Worm (Caenorhabditis elegans) whole organism, L4 larva: ENCODE data around the gene mrp-8.

Experiments used
- F37D6.2 ChIP-seq: sonication (generic microtip); optimal IDR thresholded peaks from 2 replicates; lab custom pipeline; 2016; ENCODE audit warnings: mild to moderate bottlenecking, missing genetic modification characterization, missing compliant biosample characterization
- T20F7.1 ChIP-seq: fragments of 200-800 bp; sonication (Bioruptor generic); optimal IDR thresholded peaks from 2 replicates; lab custom pipeline; 2018; ENCODE audit warnings: mild to moderate bottlenecking, missing genetic modification characterization, missing compliant biosample characterization
- T26A8.4 ChIP-seq: fragments of 200-800 bp; sonication (Bioruptor generic); IDR thresholded peaks from 2 replicates; pipeline ENCODE4 v1.3.6; 2022; ENCODE audit warnings: missing genetic modification characterization, missing compliant biosample characterization
- Y105C5A.15 ChIP-seq: fragments of 200-800 bp; sonication (Bioruptor generic); IDR thresholded peaks from 2 replicates; pipeline ENCODE4 v1.3.6; 2022; ENCODE audit warnings: missing genetic modification characterization, missing compliant biosample characterization
- Y75B8A.6 ChIP-seq: fragments of 200-800 bp; sonication (Bioruptor generic); IDR thresholded peaks from 2 replicates; pipeline ENCODE4 v1.3.6; 2022; ENCODE audit warnings: missing genetic modification reagents, missing genetic modification characterization, missing compliant biosample characterization
- aha-1 ChIP-seq: fragments of 150-350 bp; peaks from one replicate; lab custom pipeline; 2014; ENCODE audit warnings: missing biosample characterization, missing genetic modification characterization
- arid-1 ChIP-seq: fragments of 200-800 bp; sonication (Bioruptor generic); conservative IDR thresholded peaks from 2 replicates; pipeline ENCODE4 v1.3.6; 2022; ENCODE audit warnings: missing genetic modification reagents, missing genetic modification characterization, missing compliant biosample characterization
- attf-4 ChIP-seq: sonication (generic microtip); optimal IDR thresholded peaks from 3 replicates; lab custom pipeline; 2017; ENCODE audit warnings: missing biosample characterization, missing genetic modification characterization
- ces-1 ChIP-seq: fragments of 150-350 bp; sonication (generic microtip); optimal IDR thresholded peaks from 4 replicates; lab custom pipeline; 2014; ENCODE audit warnings: missing biosample characterization, missing genetic modification reagents, missing genetic modification characterization
- cey-2 ChIP-seq: sonication (generic microtip); optimal IDR thresholded peaks from 3 replicates; lab custom pipeline; 2017; ENCODE audit warnings: missing genetic modification characterization, mild to moderate bottlenecking, missing compliant biosample characterization, antibody characterized with exemption, borderline replicate concordance; ENCODE audit not compliant: insufficient read depth
- daf-16 ChIP-seq, 3 experiments: sonication (generic microtip); optimal IDR thresholded peaks; 2 replicates each; lab custom pipeline; 2016 to 2017; ENCODE audit warnings: missing genetic modification characterization in 3 of 3, missing genetic modification reagents in 3 of 3, mild to moderate bottlenecking in 2 of 3, missing compliant biosample characterization in 2 of 3, missing biosample characterization in 1 of 3, moderate library complexity in 1 of 3
- dmd-8 ChIP-seq: fragments of 200-800 bp; sonication (Bioruptor generic); IDR thresholded peaks from 2 replicates; pipeline ENCODE4 v1.3.6; 2022; ENCODE audit warnings: missing genetic modification characterization, missing compliant biosample characterization
- dmd-9 ChIP-seq: fragments of 200-800 bp; sonication (Bioruptor generic); IDR thresholded peaks from 2 replicates; pipeline ENCODE4 v1.3.6; 2022; ENCODE audit warnings: missing genetic modification reagents, missing genetic modification characterization, missing compliant biosample characterization
- duxl-1 ChIP-seq: sonication (generic microtip); optimal IDR thresholded peaks from 2 replicates; lab custom pipeline; 2016; ENCODE audit warnings: mild to moderate bottlenecking, missing genetic modification characterization, moderate library complexity, missing compliant biosample characterization; ENCODE audit not compliant: poor library complexity
- dve-1 ChIP-seq: sonication (generic microtip); optimal IDR thresholded peaks from 2 replicates; lab custom pipeline; 2017; ENCODE audit warnings: antibody characterized with exemption, mild to moderate bottlenecking, missing genetic modification characterization, missing compliant biosample characterization; ENCODE audit not compliant: insufficient read depth
- fkh-10 ChIP-seq: fragments of 150-350 bp; optimal IDR thresholded peaks from 2 replicates; lab custom pipeline; 2014; ENCODE audit warnings: missing biosample characterization, missing genetic modification reagents, missing genetic modification characterization
- hif-1 ChIP-seq, 2 experiments: sonication (generic microtip); optimal IDR thresholded peaks; 2 replicates each; lab custom pipeline; 2016 to 2017; ENCODE audit warnings: missing compliant biosample characterization in 2 of 2, missing genetic modification characterization in 2 of 2, missing genetic modification reagents in 2 of 2, missing genotype in 2 of 2, mild to moderate bottlenecking in 1 of 2
- hlh-11 ChIP-seq: fragments of 200-800 bp; sonication (Bioruptor generic); optimal IDR thresholded peaks from 2 replicates; lab custom pipeline; 2018; ENCODE audit warnings: mild to moderate bottlenecking, missing genetic modification characterization, missing compliant biosample characterization
- jun-1 ChIP-seq: fragments of 150-350 bp; optimal IDR thresholded peaks from 2 replicates; lab custom pipeline; 2014; ENCODE audit warnings: missing biosample characterization, missing genetic modification reagents, missing genetic modification characterization
- lin-38 ChIP-seq: fragments of 200-800 bp; sonication (Bioruptor generic); IDR thresholded peaks from 2 replicates; pipeline ENCODE4 v1.3.6; 2022; ENCODE audit warnings: missing genetic modification reagents, missing genetic modification characterization, missing compliant biosample characterization
- lin-39 ChIP-seq: fragments of 150-350 bp; optimal IDR thresholded peaks from 2 replicates; lab custom pipeline; 2014; ENCODE audit warnings: missing biosample characterization, missing genetic modification reagents, missing genetic modification characterization
- lir-3 ChIP-seq: sonication (generic microtip); optimal IDR thresholded peaks from 2 replicates; lab custom pipeline; 2016; ENCODE audit warnings: mild to moderate bottlenecking, missing genetic modification characterization, missing compliant biosample characterization
- madf-9 ChIP-seq: fragments of 200-800 bp; sonication (Bioruptor generic); conservative IDR thresholded peaks from 2 replicates; pipeline ENCODE4 v1.3.6; 2022; ENCODE audit warnings: missing genetic modification reagents, missing genetic modification characterization, missing compliant biosample characterization
- mdt-29 ChIP-seq: fragments of 200-800 bp; sonication (Bioruptor generic); IDR thresholded peaks from 2 replicates; pipeline ENCODE4 v1.3.6; 2022; ENCODE audit warnings: missing genetic modification reagents, missing genetic modification characterization, missing compliant biosample characterization
- mes-2 ChIP-seq: sonication (generic microtip); optimal IDR thresholded peaks from 2 replicates; lab custom pipeline; 2016; ENCODE audit warnings: missing genotype, mild to moderate bottlenecking, missing genetic modification characterization, missing compliant biosample characterization; ENCODE audit not compliant: poor library complexity, severe bottlenecking
- mxl-2 ChIP-seq: fragments of 200-800 bp; sonication (Bioruptor generic); conservative IDR thresholded peaks from 2 replicates; pipeline ENCODE4 v1.3.6; 2022; ENCODE audit warnings: missing genetic modification reagents, missing genetic modification characterization, missing compliant biosample characterization
- nhr-102 ChIP-seq: sonication (generic microtip); optimal IDR thresholded peaks from 2 replicates; lab custom pipeline; 2016; ENCODE audit warnings: mild to moderate bottlenecking, missing genetic modification characterization, moderate library complexity, missing compliant biosample characterization
- nhr-11 ChIP-seq: fragments of 150-350 bp; optimal IDR thresholded peaks from 2 replicates; lab custom pipeline; 2014; ENCODE audit warnings: missing biosample characterization, missing genetic modification characterization
- nhr-111 ChIP-seq: fragments of 200-800 bp; sonication (Bioruptor generic); optimal IDR thresholded peaks from 2 replicates; lab custom pipeline; 2018; ENCODE audit warnings: mild to moderate bottlenecking, missing genetic modification characterization, missing compliant biosample characterization
- nhr-25 ChIP-seq: sonication (generic microtip); optimal IDR thresholded peaks from 2 replicates; lab custom pipeline; 2017; ENCODE audit warnings: missing genetic modification characterization, mild to moderate bottlenecking, missing compliant biosample characterization, antibody characterized with exemption, moderate library complexity, borderline replicate concordance; ENCODE audit not compliant: insufficient read depth
- nhr-28 ChIP-seq: fragments of 150-350 bp; optimal IDR thresholded peaks from 2 replicates; lab custom pipeline; 2014; ENCODE audit warnings: missing biosample characterization, missing genetic modification characterization
- nhr-42 ChIP-seq: fragments of 200-800 bp; sonication (Bioruptor generic); IDR thresholded peaks from 2 replicates; pipeline ENCODE4 v1.3.6; 2022; ENCODE audit warnings: missing genetic modification characterization, missing compliant biosample characterization
- nhr-76 ChIP-seq: fragments of 150-350 bp; optimal IDR thresholded peaks from 2 replicates; lab custom pipeline; 2014; ENCODE audit warnings: missing biosample characterization, missing genetic modification characterization
- nhr-77 ChIP-seq: fragments of 150-350 bp; optimal IDR thresholded peaks from 2 replicates; lab custom pipeline; 2014; ENCODE audit warnings: missing biosample characterization, missing genetic modification characterization
- sdz-12 ChIP-seq: fragments of 200-800 bp; sonication (Bioruptor generic); optimal IDR thresholded peaks from 2 replicates; lab custom pipeline; 2018; ENCODE audit warnings: mild to moderate bottlenecking, missing genetic modification characterization, missing compliant biosample characterization
- set-16 ChIP-seq: fragments of 200-800 bp; sonication (Bioruptor generic); IDR thresholded peaks from 2 replicates; pipeline ENCODE4 v1.3.6; 2022; ENCODE audit warnings: missing genetic modification reagents, missing genetic modification characterization, missing compliant biosample characterization
- snpc-1.2 ChIP-seq: fragments of 200-800 bp; sonication (Bioruptor generic); IDR thresholded peaks from 2 replicates; pipeline ENCODE4 v1.3.6; 2022; ENCODE audit warnings: missing genetic modification reagents, missing genetic modification characterization, missing compliant biosample characterization
- snpc-4 ChIP-seq: fragments of 150-350 bp; optimal IDR thresholded peaks from 2 replicates; lab custom pipeline; 2014; ENCODE audit warnings: missing biosample characterization, missing genetic modification characterization
- spr-1 ChIP-seq: sonication (generic microtip); optimal IDR thresholded peaks from 2 replicates; lab custom pipeline; 2016; ENCODE audit warnings: mild to moderate bottlenecking, missing genetic modification characterization, missing compliant biosample characterization
- tag-97 ChIP-seq: fragments of 200-800 bp; sonication (Bioruptor generic); IDR thresholded peaks from 2 replicates; pipeline ENCODE4 v1.3.6; 2022; ENCODE audit warnings: missing genetic modification characterization, missing compliant biosample characterization
- tra-1 ChIP-seq: fragments of 200-800 bp; sonication (Bioruptor generic); IDR thresholded peaks from 2 replicates; pipeline ENCODE4 v1.3.6; 2022; ENCODE audit warnings: missing genetic modification reagents, missing genetic modification characterization, missing compliant biosample characterization
- unc-130 ChIP-seq: sonication (generic microtip); optimal IDR thresholded peaks from 2 replicates; lab custom pipeline; 2016; ENCODE audit warnings: missing genetic modification reagents, missing genetic modification characterization, missing compliant biosample characterization
- unc-62 ChIP-seq, 3 experiments: fragments of 150-350 bp in 1 of 3; sonication (generic microtip); optimal IDR thresholded peaks in 2 of 3; peaks in 1 of 3; 1 replicate in 1 of 3; 2 replicates in 2 of 3; lab custom pipeline; 2014 to 2017; ENCODE audit warnings: missing biosample characterization in 3 of 3, missing genetic modification characterization in 3 of 3, missing genetic modification reagents in 3 of 3, missing genotype in 1 of 3
- vab-7 ChIP-seq: fragments of 200-800 bp; sonication (Bioruptor generic); IDR thresholded peaks from 2 replicates; pipeline ENCODE4 v1.3.6; 2022; ENCODE audit warnings: missing genetic modification reagents, missing genetic modification characterization, missing compliant biosample characterization
- zag-1 ChIP-seq: fragments of 150-350 bp; optimal IDR thresholded peaks from 2 replicates; lab custom pipeline; 2014; ENCODE audit warnings: missing biosample characterization, missing genetic modification characterization
- zfp-3 ChIP-seq: fragments of 200-800 bp; sonication (Bioruptor generic); conservative IDR thresholded peaks from 2 replicates; pipeline ENCODE4 v1.3.6; 2022; ENCODE audit warnings: missing genetic modification reagents, missing genetic modification characterization, missing compliant biosample characterization
- zip-11 ChIP-seq: fragments of 200-800 bp; sonication (Bioruptor generic); IDR thresholded peaks from 2 replicates; pipeline ENCODE4 v1.3.6; 2022; ENCODE audit warnings: missing genetic modification characterization, missing compliant biosample characterization
- zip-2 ChIP-seq: fragments of 150-350 bp; optimal IDR thresholded peaks from 2 replicates; lab custom pipeline; 2014; ENCODE audit warnings: missing biosample characterization, missing genetic modification characterization
- ztf-11 ChIP-seq: fragments of 150-350 bp; optimal IDR thresholded peaks from 2 replicates; lab custom pipeline; 2014; ENCODE audit warnings: missing biosample characterization, missing genetic modification characterization

Gene mrp-8

ce11 chrIII:12273598-12274090 lies 29.3 kb downstream of the mrp-8 start, which contains the start of the genes Y75B8A.24 and Y75B8A.25 (continued):
- peak; percentile 79 for TF ChIP-seq duxl-1
- no peak for TF ChIP-seq dmd-8 (GFP tag; lab: Robert Waterston, UW)
- no peak for TF ChIP-seq nhr-76 (tag; lab: Kevin White, UChicago)
- no peak for TF ChIP-seq nhr-42 (GFP tag; lab: Robert Waterston, UW)
- no peak for TF ChIP-seq tag-97
- TF ChIP-seq jun-1: no peak
- peak in 1 of 2 experiments; percentile 38 for TF ChIP-seq unc-62 (GFP tag; optimal IDR thresholded peaks at IDR 0.05 in 1 of 2; lab: Kevin White, UChicago)
- TF ChIP-seq unc-62 (tag; optimal IDR thresholded peaks at IDR 0.05; lab: Kevin White, UChicago): no peak
- no peak for TF ChIP-seq Y105C5A.15
- TF ChIP-seq nhr-102 (tag; lab: Kevin White, UChicago): peak; percentile 38
- no peak for TF ChIP-seq vab-7 (GFP tag; lab: Robert Waterston, UW)
- no peak for TF ChIP-seq lir-3 (tag; lab: Kevin White, UChicago)
- no peak for TF ChIP-seq F37D6.2
- TF ChIP-seq zag-1 (tag; lab: Kevin White, UChicago): no peak
- TF ChIP-seq nhr-77 (tag; lab: Kevin White, UChicago): no peak
- no peak for TF ChIP-seq cey-2 (tag; lab: Kevin White, UChicago)
- no peak for TF ChIP-seq zip-11
- no peak for TF ChIP-seq fkh-10 (GFP tag; lab: Kevin White, UChicago)
- peak; percentile 71; the same call in 1 of the 2 replicates for TF ChIP-seq dmd-9
- TF ChIP-seq T20F7.1 (GFP tag; lab: Kevin White, UChicago): no peak
- no peak for TF ChIP-seq ces-1 (GFP tag; lab: Kevin White, UChicago)
- no peak for TF ChIP-seq zip-2 (tag; lab: Kevin White, UChicago)
- TF ChIP-seq hlh-11 (tag; lab: Kevin White, UChicago): peak; percentile 41
- no peak for TF ChIP-seq ztf-11 (tag; lab: Kevin White, UChicago)
- TF ChIP-seq Y75B8A.6: no peak
- TF ChIP-seq hif-1 (tag; optimal IDR thresholded peaks at IDR 0.05; lab: Kevin White, UChicago): peak in 1 of 2 experiments; percentile 79
- no peak for TF ChIP-seq snpc-4
- TF ChIP-seq zfp-3: no peak
- TF ChIP-seq nhr-111 (GFP tag; lab: Kevin White, UChicago): no peak
- TF ChIP-seq tra-1 (GFP tag; lab: Robert Waterston, UW): 0 out of 2 replicates have a peak, but pooled peaks have one; percentile 46
- TF ChIP-seq T26A8.4 (GFP tag; lab: Robert Waterston, UW): 0 out of 2 replicates have a peak, but pooled peaks have one; percentile 28
- no peak for TF ChIP-seq nhr-28
- no peak for TF ChIP-seq sdz-12 (GFP tag; lab: Kevin White, UChicago)
- TF ChIP-seq mes-2 (tag; lab: Kevin White, UChicago): peak; percentile 98
- no peak for TF ChIP-seq lin-39 (tag; lab: Kevin White, UChicago)
- no peak for TF ChIP-seq snpc-1.2 (GFP tag; lab: Robert Waterston, UW)
- no peak for TF ChIP-seq aha-1 (tag; lab: Kevin White, UChicago)
- TF ChIP-seq lin-38: peak; percentile 78
- no peak for TF ChIP-seq nhr-11 (tag; lab: Kevin White, UChicago)
- TF ChIP-seq dve-1: peak; percentile 44
- no peak for TF ChIP-seq spr-1 (tag; lab: Kevin White, UChicago)
- TF ChIP-seq madf-9 (GFP tag; lab: Robert Waterston, UW): no peak
- TF ChIP-seq mdt-29 (GFP tag; lab: Robert Waterston, UW): no peak
- TF ChIP-seq nhr-25 (tag; lab: Kevin White, UChicago): no peak
- peak; percentile 66 for TF ChIP-seq unc-130
- no peak for TF ChIP-seq attf-4 (tag; lab: Kevin White, UChicago)
- TF ChIP-seq daf-16 (GFP tag; optimal IDR thresholded peaks at IDR 0.05; lab: Kevin White, UChicago): no peak
- TF ChIP-seq daf-16 (tag; optimal IDR thresholded peaks at IDR 0.05; lab: Kevin White, UChicago): peak; percentile 27
- TF ChIP-seq mxl-2 (GFP tag; lab: Robert Waterston, UW): no peak
- 0 out of 2 replicates have a peak, but pooled peaks have one; percentile 59 for TF ChIP-seq arid-1
- no peak for TF ChIP-seq set-16 (GFP tag; lab: Robert Waterston, UW)
